Worm (Caenorhabditis elegans): ENCODE results near the gene E04F6.4.
A peak's percentile ranks its signal among the peaks of the same experiment; 100 is the strongest.

The E04F6.4 gene

ce11 chrII:7146240-7146639 lies 43.0 kb upstream of the E04F6.4 start (continued):
- TF ChIP-seq nhr-19 (GFP tag; conservative IDR thresholded peaks at IDR 0.05) (no peak), ces-1 (GFP tag; optimal IDR thresholded peaks at IDR 0.05) (no peak), ceh-8 (GFP tag; optimal IDR thresholded peaks at IDR 0.05) (peak; percentile 8), mab-9 (GFP tag; IDR thresholded peaks at IDR 0.05) (no peak), sox-4 (tag; optimal IDR thresholded peaks at IDR 0.05) (peak; percentile 17), ama-1 (optimal IDR thresholded peaks at IDR 0.05) (no peak), hlh-4 (tag; optimal IDR thresholded peaks at IDR 0.05) (no peak), lin-14 (GFP tag; optimal IDR thresholded peaks at IDR 0.05) (no peak), nhr-76 (tag; optimal IDR thresholded peaks at IDR 0.05) (no peak), nhr-47 (tag; optimal IDR thresholded peaks at IDR 0.05) (peak; percentile 30)

DNA sequence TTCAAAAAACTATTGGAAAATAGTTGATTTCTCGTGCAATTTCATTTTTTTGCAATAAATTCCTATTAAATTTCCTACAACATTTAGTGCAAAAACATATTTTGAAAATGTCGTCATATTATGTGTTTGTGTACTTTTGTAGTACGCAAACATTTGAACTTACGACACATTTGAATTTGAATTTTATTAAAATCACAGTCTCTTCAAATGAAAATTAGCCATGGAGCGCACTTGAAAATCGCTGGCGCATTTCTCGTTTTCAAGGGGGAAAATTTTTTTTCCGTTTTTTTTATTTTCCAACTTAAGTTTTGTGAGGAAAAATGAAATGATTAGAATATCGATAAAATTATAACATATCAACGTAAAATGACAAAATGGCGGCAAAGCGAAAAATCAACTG lies 41.7 kb upstream of the E04F6.4 start:
- TF ChIP-seq lsy-2 (tag; optimal IDR thresholded peaks at IDR 0.05), result peak; percentile 75 to 86
- TF ChIP-seq pqm-1 (tag; optimal IDR thresholded peaks at IDR 0.05), result no peak
- TF ChIP-seq fkh-4 (tag; optimal IDR thresholded peaks at IDR 0.05; ENCODE audit: borderline replicate concordance), result no peak
- TF ChIP-seq dsc-1 (tag; optimal IDR thresholded peaks at IDR 0.05), result peak; percentile 51
- no peak for TF ChIP-seq fkh-8 (tag; optimal IDR thresholded peaks at IDR 0.05)
- TF ChIP-seq elt-2 (tag; optimal IDR thresholded peaks at IDR 0.05), result no peak
- no peak for TF ChIP-seq isw-1 (GFP tag; IDR thresholded peaks at IDR 0.05)
- no peak for TF ChIP-seq C16A3.4 (tag; optimal IDR thresholded peaks at IDR 0.05)
- no peak for TF ChIP-seq sox-4 (tag; optimal IDR thresholded peaks at IDR 0.05)
- TF ChIP-seq jun-1 (tag; optimal IDR thresholded peaks at IDR 0.05), result no peak
- TF ChIP-seq egl-27 (tag; optimal IDR thresholded peaks at IDR 0.05), result no peak
- no peak for TF ChIP-seq ztf-4 (tag; optimal IDR thresholded peaks at IDR 0.05)
- no peak for TF ChIP-seq blmp-1 (tag; optimal IDR thresholded peaks at IDR 0.05)
- peak; percentile 22 for TF ChIP-seq mep-1 (tag; optimal IDR thresholded peaks at IDR 0.05)
- no peak for TF ChIP-seq aly-2 (tag; optimal IDR thresholded peaks at IDR 0.05)
- TF ChIP-seq nhr-12 (tag; optimal IDR thresholded peaks at IDR 0.05), result no peak
- peak; percentile 14 for TF ChIP-seq snpc-4 (tag; optimal IDR thresholded peaks at IDR 0.05)
- TF ChIP-seq lin-35 (GFP tag; optimal IDR thresholded peaks at IDR 0.05), result peak in 1 of 2 experiments; percentile 82
- TF ChIP-seq efl-1 (optimal IDR thresholded peaks at IDR 0.05), result peak; percentile 74 to 93
- TF ChIP-seq efl-1 (GFP tag; optimal IDR thresholded peaks at IDR 0.05 in 1 of 2), result peak; percentile 75 to 93
- TF ChIP-seq nhr-19 (GFP tag; conservative IDR thresholded peaks at IDR 0.05), result peak; percentile 30; the same call in 1 of the 2 replicates
- TF ChIP-seq nhr-20 (tag; optimal IDR thresholded peaks at IDR 0.05), result peak; percentile 56
- TF ChIP-seq ceh-63 (GFP tag; optimal IDR thresholded peaks at IDR 0.05), result no peak
- TF ChIP-seq elt-3 (tag; optimal IDR thresholded peaks at IDR 0.05), result no peak
- TF ChIP-seq ceh-88 (GFP tag; IDR thresholded peaks at IDR 0.05), result no peak
- TF ChIP-seq nhr-90 (tag; optimal IDR thresholded peaks at IDR 0.05; ENCODE audit: poor library complexity), result no peak
- TF ChIP-seq nhr-71 (tag; optimal IDR thresholded peaks at IDR 0.05), result peak; percentile 63
- TF ChIP-seq snu-23 (GFP tag; optimal IDR thresholded peaks at IDR 0.05), result peak; percentile 48
- TF ChIP-seq irx-1 (tag; optimal IDR thresholded peaks at IDR 0.05), result peak; percentile 11
- TF ChIP-seq nhr-84 (tag; optimal IDR thresholded peaks at IDR 0.05), result no peak
- peak; percentile 42 to 67 (median 65) for TF ChIP-seq dpl-1 (GFP tag; optimal IDR thresholded peaks at IDR 0.05)
- no peak for TF ChIP-seq unc-130 (tag; optimal IDR thresholded peaks at IDR 0.05)
- no peak for TF ChIP-seq aha-1 (tag; optimal IDR thresholded peaks at IDR 0.05)
- TF ChIP-seq lin-39 (tag; optimal IDR thresholded peaks at IDR 0.05), result no peak
- TF ChIP-seq xbp-1 (tag; optimal IDR thresholded peaks at IDR 0.05), result peak; percentile 19
- TF ChIP-seq pax-3 (tag; optimal IDR thresholded peaks at IDR 0.05), result no peak
- peak; percentile 23 for TF ChIP-seq swsn-7 (tag; optimal IDR thresholded peaks at IDR 0.05)
- peak; percentile 5 for TF ChIP-seq egl-13 (tag; optimal IDR thresholded peaks at IDR 0.05)
- TF ChIP-seq nhr-85 (tag), result peak; percentile 67
- TF ChIP-seq lin-14 (GFP tag; optimal IDR thresholded peaks at IDR 0.05), result peak; percentile 50
- TF ChIP-seq lir-3 (tag; optimal IDR thresholded peaks at IDR 0.05; ENCODE audit: poor library complexity), result no peak
- peak; percentile 5 for TF ChIP-seq lin-15B (tag; optimal IDR thresholded peaks at IDR 0.05)
- no peak for TF ChIP-seq nhr-237 (tag; optimal IDR thresholded peaks at IDR 0.05)
- TF ChIP-seq hpl-2 (GFP tag; optimal IDR thresholded peaks at IDR 0.05), result peak; percentile 82
- peak; percentile 62 for TF ChIP-seq F16B12.6 (tag; optimal IDR thresholded peaks at IDR 0.05)
